Worm (Caenorhabditis elegans) whole organism, L2 larva: Measurements from ENCODE around the gene best-15.

Experiments used
- F13H6.1 ChIP-seq: sonication (generic microtip); optimal IDR thresholded peaks from 2 replicates; lab custom pipeline; 2016; ENCODE audit warnings: missing genetic modification characterization, missing compliant biosample characterization
- fos-1 ChIP-seq: fragments of 150-350 bp; optimal IDR thresholded peaks from 2 replicates; lab custom pipeline; 2014; ENCODE audit warnings: missing biosample characterization, missing genetic modification characterization
- nhr-77 ChIP-seq: fragments of 150-350 bp; optimal IDR thresholded peaks from 2 replicates; lab custom pipeline; 2014; ENCODE audit warnings: missing biosample characterization, missing genetic modification characterization
- skn-1 ChIP-seq: sonication (generic microtip); optimal IDR thresholded peaks from 2 replicates; lab custom pipeline; 2017; ENCODE audit warnings: missing biosample characterization, missing genetic modification characterization
- unc-62 ChIP-seq: fragments of 150-350 bp; optimal IDR thresholded peaks from 2 replicates; lab custom pipeline; 2014; ENCODE audit warnings: missing biosample characterization, missing genetic modification reagents, missing genetic modification characterization
- zag-1 ChIP-seq: fragments of 150-350 bp; optimal IDR thresholded peaks from 2 replicates; lab custom pipeline; 2014; ENCODE audit warnings: missing biosample characterization, missing genetic modification characterization
- ztf-11 ChIP-seq: sonication (generic microtip); optimal IDR thresholded peaks from 2 replicates; lab custom pipeline; 2017; ENCODE audit warnings: missing biosample characterization, missing genetic modification characterization

ce11 chrIV:10855049-10855448 lies 23.0 kb upstream of the best-15 start, which contains the start of gene T11G6.3:
- no peak for TF ChIP-seq fos-1 (tag; lab: Kevin White, UChicago)
- no peak for TF ChIP-seq skn-1
- TF ChIP-seq zag-1 (tag; lab: Kevin White, UChicago) = no peak
- no peak for TF ChIP-seq F13H6.1
- no peak for TF ChIP-seq ztf-11 (tag; lab: Kevin White, UChicago)
- TF ChIP-seq unc-62 (GFP tag; lab: Kevin White, UChicago) = no peak
- no peak for TF ChIP-seq nhr-77 (tag; lab: Kevin White, UChicago)
